Fruit fly (Drosophila melanogaster) whole organism, embryonic: ENCODE data around the gene Stt3B.

Source experiments
- B-H1 ChIP-seq: fragments of 200-800 bp; sonication (Bioruptor generic); IDR thresholded peaks from 3 replicates; pipeline ENCODE4 v1.3.6; 2022; ENCODE audit warnings: missing biosample characterization, missing genetic modification characterization
- CG10274 ChIP-seq: fragments of 200-800 bp; sonication (Bioruptor generic); optimal IDR thresholded peaks from 3 replicates; lab custom pipeline; 2017; ENCODE audit warnings: missing biosample characterization, mild to moderate bottlenecking, missing genetic modification characterization
- CG10321 ChIP-seq: fragments of 200-800 bp; sonication (Bioruptor generic); IDR thresholded peaks from 2 replicates; pipeline ENCODE4 v1.3.6; 2022; ENCODE audit warnings: missing biosample characterization, missing genetic modification characterization
- CG10959 ChIP-seq: fragments of 200-800 bp; sonication (Bioruptor generic); IDR thresholded peaks from 2 replicates; pipeline ENCODE4 v1.3.6; 2022; ENCODE audit warnings: missing biosample characterization, missing genetic modification characterization
- CG11085 ChIP-seq: fragments of 200-800 bp; sonication (Bioruptor generic); IDR thresholded peaks from 2 replicates; pipeline ENCODE4 v1.3.6; 2022; ENCODE audit warnings: missing biosample characterization, missing genetic modification characterization
- CG12071 ChIP-seq: fragments of 200-800 bp; sonication (Bioruptor generic); optimal IDR thresholded peaks from 3 replicates; lab custom pipeline; 2018; ENCODE audit warnings: missing biosample characterization, mild to moderate bottlenecking, missing genetic modification characterization
- CG12236 ChIP-seq: fragments of 200-800 bp; sonication (Bioruptor generic); optimal IDR thresholded peaks from 2 replicates; lab custom pipeline; 2016; ENCODE audit warnings: missing biosample characterization, missing genetic modification characterization
- CG13894 ChIP-seq: fragments of 200-800 bp; sonication (Bioruptor generic); optimal IDR thresholded peaks from 3 replicates; lab custom pipeline; 2018; ENCODE audit warnings: missing biosample characterization, mild to moderate bottlenecking, missing genetic modification characterization, moderate library complexity
- CG14014 ChIP-seq: fragments of 200-800 bp; sonication (Bioruptor generic); IDR thresholded peaks from 2 replicates; pipeline ENCODE4 v1.3.6; 2022; ENCODE audit warnings: missing biosample characterization, missing genetic modification characterization
- CG14050 ChIP-seq: fragments of 200-800 bp; sonication (Bioruptor generic); IDR thresholded peaks from 3 replicates; pipeline ENCODE4 v1.3.6; 2022; ENCODE audit warnings: missing biosample characterization, missing genetic modification characterization
- CG14860 ChIP-seq: fragments of 200-800 bp; sonication (Bioruptor generic); IDR thresholded peaks from 3 replicates; pipeline ENCODE4 v1.3.6; 2022; ENCODE audit warnings: missing biosample characterization, missing genetic modification characterization; ENCODE audit not compliant: partially characterized antibody
- CG15011 ChIP-seq: fragments of 200-800 bp; sonication (Bioruptor generic); optimal IDR thresholded peaks from 3 replicates; lab custom pipeline; 2018; ENCODE audit warnings: missing biosample characterization, mild to moderate bottlenecking, missing genetic modification characterization
- CG16779 ChIP-seq: fragments of 200-800 bp; sonication (Bioruptor generic); IDR thresholded peaks from 2 replicates; pipeline ENCODE4 v1.3.6; 2022; ENCODE audit warnings: missing biosample characterization, missing genetic modification characterization
- CG18764 ChIP-seq: fragments of 200-800 bp; sonication (Bioruptor generic); optimal IDR thresholded peaks from 3 replicates; lab custom pipeline; 2016; ENCODE audit warnings: missing biosample characterization, missing genetic modification characterization
- CG2712 ChIP-seq: fragments of 200-800 bp; optimal IDR thresholded peaks from 3 replicates; lab custom pipeline; 2019; ENCODE audit warnings: missing biosample characterization, mild to moderate bottlenecking, missing genetic modification characterization, moderate library complexity
- CG31388 ChIP-seq: fragments of 200-800 bp; sonication (Bioruptor generic); optimal IDR thresholded peaks from 2 replicates; lab custom pipeline; 2016; ENCODE audit warnings: missing biosample characterization, missing genetic modification characterization
- CG43689 ChIP-seq: fragments of 200-800 bp; sonication (Bioruptor generic); IDR thresholded peaks from 2 replicates; pipeline ENCODE4 v1.3.6; 2022; ENCODE audit warnings: missing biosample characterization, missing genetic modification characterization
- CG4404 ChIP-seq: fragments of 200-800 bp; sonication (Bioruptor generic); IDR thresholded peaks from 2 replicates; pipeline ENCODE4 v1.3.6; 2022; ENCODE audit warnings: missing biosample characterization, missing genetic modification characterization
- CG6272 ChIP-seq: fragments of 200-800 bp; sonication (Bioruptor generic); IDR thresholded peaks from 2 replicates; pipeline ENCODE4 v1.3.6; 2022; ENCODE audit warnings: missing biosample characterization, missing genetic modification characterization
- CG6765 ChIP-seq: fragments of 200-800 bp; sonication (Bioruptor generic); optimal IDR thresholded peaks from 3 replicates; lab custom pipeline; 2017; ENCODE audit warnings: missing biosample characterization, mild to moderate bottlenecking, missing genetic modification characterization
- Dad ChIP-seq: fragments of 200-800 bp; sonication (Bioruptor generic); optimal IDR thresholded peaks from 3 replicates; lab custom pipeline; 2016; ENCODE audit warnings: missing biosample characterization, missing genetic modification characterization
- Dp ChIP-seq: fragments of 200-800 bp; sonication (Bioruptor generic); optimal IDR thresholded peaks from 2 replicates; lab custom pipeline; 2018; ENCODE audit warnings: missing biosample characterization, mild to moderate bottlenecking, missing genetic modification characterization, moderate library complexity
- Ets65A ChIP-seq: fragments of 200-800 bp; sonication (Bioruptor generic); peaks from one replicate; lab custom pipeline; 2016; ENCODE audit warnings: missing biosample characterization, missing genetic modification characterization
- HLHmδ ChIP-seq: fragments of 200-800 bp; sonication (Bioruptor generic); optimal IDR thresholded peaks from 2 replicates; lab custom pipeline; 2018; ENCODE audit warnings: missing biosample characterization, mild to moderate bottlenecking, missing genetic modification characterization, moderate library complexity
- Hand ChIP-seq: fragments of 200-800 bp; sonication (Bioruptor generic); optimal IDR thresholded peaks from 2 replicates; lab custom pipeline; 2017; ENCODE audit warnings: mild to moderate bottlenecking, missing biosample characterization, missing genetic modification reagents, missing genetic modification characterization
- HmgZ ChIP-seq: fragments of 200-800 bp; sonication (Bioruptor generic); optimal IDR thresholded peaks from 2 replicates; lab custom pipeline; 2018; ENCODE audit warnings: missing biosample characterization, mild to moderate bottlenecking, missing genetic modification characterization
- Hmx ChIP-seq: fragments of 200-800 bp; sonication (Bioruptor generic); optimal IDR thresholded peaks from 2 replicates; lab custom pipeline; 2016; ENCODE audit warnings: missing biosample characterization, missing genetic modification characterization
- Hr78 ChIP-seq, 2 experiments: fragments of 200-800 bp in 1 of 2; fragments of >200 bp in 1 of 2; sonication (Bioruptor generic) in 1 of 2; optimal IDR thresholded peaks; 2 replicates each; lab custom pipeline; 2017 to 2019; ENCODE audit warnings: missing biosample characterization in 2 of 2, missing genetic modification characterization in 2 of 2, mild to moderate bottlenecking in 1 of 2, moderate library complexity in 1 of 2
- Kr ChIP-seq: fragments of 200-800 bp; sonication (Bioruptor generic); optimal IDR thresholded peaks from 2 replicates; lab custom pipeline; 2017; ENCODE audit warnings: missing biosample characterization, mild to moderate bottlenecking, missing genetic modification characterization
- Rx ChIP-seq: fragments of 200-800 bp; sonication (Bioruptor generic); IDR thresholded peaks from 2 replicates; pipeline ENCODE4 v1.3.6; 2022; ENCODE audit warnings: missing biosample characterization, missing genetic modification characterization
- Vsx1 ChIP-seq: fragments of 200-800 bp; sonication (Bioruptor generic); optimal IDR thresholded peaks from 2 replicates; lab custom pipeline; 2017; ENCODE audit warnings: missing biosample characterization, mild to moderate bottlenecking, missing genetic modification characterization, missing genetic modification reagents
- al ChIP-seq: fragments of 200-800 bp; sonication (Bioruptor generic); IDR thresholded peaks from 2 replicates; pipeline ENCODE4 v1.3.6; 2022; ENCODE audit warnings: missing biosample characterization, missing genetic modification characterization
- az2 ChIP-seq: fragments of 200-800 bp; sonication (Bioruptor generic); optimal IDR thresholded peaks from 3 replicates; lab custom pipeline; 2016; ENCODE audit warnings: missing biosample characterization, missing genetic modification characterization
- bab2 ChIP-seq: fragments of 200-800 bp; sonication (Bioruptor generic); optimal IDR thresholded peaks from 2 replicates; lab custom pipeline; 2016; ENCODE audit warnings: missing biosample characterization, missing genetic modification characterization
- bsh ChIP-seq, 2 experiments: fragments of 200-800 bp; sonication (Bioruptor generic); optimal IDR thresholded peaks; 2 replicates each; lab custom pipeline; 2017 to 2018; ENCODE audit warnings: mild to moderate bottlenecking in 2 of 2, missing biosample characterization in 2 of 2, missing genetic modification characterization in 2 of 2, moderate library complexity in 1 of 2
- chif ChIP-seq, 2 experiments: fragments of 200-800 bp; sonication (Bioruptor generic); optimal IDR thresholded peaks; 3 replicates each; lab custom pipeline; 2016; ENCODE audit warnings: missing biosample characterization in 2 of 2, missing genetic modification characterization in 2 of 2
- ci ChIP-seq: fragments of 200-800 bp; sonication (Bioruptor generic); IDR thresholded peaks from 3 replicates; pipeline ENCODE4 v1.3.6; 2022; ENCODE audit warnings: missing biosample characterization, missing genetic modification characterization
- corto ChIP-seq: fragments of 200-800 bp; sonication (Bioruptor generic); optimal IDR thresholded peaks from 2 replicates; lab custom pipeline; 2016; ENCODE audit warnings: missing biosample characterization, mild to moderate bottlenecking, missing genetic modification characterization, moderate library complexity
- crc ChIP-seq: fragments of 200-800 bp; sonication (Bioruptor generic); optimal IDR thresholded peaks from 2 replicates; lab custom pipeline; 2016; ENCODE audit warnings: missing biosample characterization, missing genetic modification characterization
- gt ChIP-seq: fragments of 200-800 bp; sonication (Bioruptor generic); IDR thresholded peaks from 2 replicates; pipeline ENCODE4 v1.3.6; 2022; ENCODE audit warnings: missing biosample characterization, missing genetic modification characterization
- jing ChIP-seq: fragments of 200-800 bp; sonication (Bioruptor generic); optimal IDR thresholded peaks from 2 replicates; lab custom pipeline; 2018; ENCODE audit warnings: missing biosample characterization, mild to moderate bottlenecking, missing genetic modification characterization
- jumu ChIP-seq: fragments of 200-800 bp; sonication (Bioruptor generic); optimal IDR thresholded peaks from 3 replicates; lab custom pipeline; 2016; ENCODE audit warnings: missing biosample characterization, missing genetic modification characterization
- klu ChIP-seq: fragments of 200-800 bp; sonication (Bioruptor generic); IDR thresholded peaks from 2 replicates; pipeline ENCODE4 v1.3.6; 2022; ENCODE audit warnings: missing biosample characterization, missing genetic modification characterization
- kni ChIP-seq: fragments of 200-800 bp; sonication (Bioruptor generic); optimal IDR thresholded peaks from 3 replicates; lab custom pipeline; 2017; ENCODE audit warnings: mild to moderate bottlenecking, missing biosample characterization, missing genetic modification reagents, missing genetic modification characterization
- nerfin-2 ChIP-seq: fragments of 200-800 bp; sonication (Bioruptor generic); IDR thresholded peaks from 2 replicates; pipeline ENCODE4 v1.3.6; 2022; ENCODE audit warnings: missing biosample characterization, missing genetic modification characterization; ENCODE audit not compliant: partially characterized antibody
- nmo ChIP-seq: fragments of 200-800 bp; sonication (Bioruptor generic); optimal IDR thresholded peaks from 2 replicates; lab custom pipeline; 2018; ENCODE audit warnings: missing biosample characterization, mild to moderate bottlenecking, missing genetic modification characterization, moderate library complexity
- repo ChIP-seq: fragments of 200-800 bp; sonication (Bioruptor generic); optimal IDR thresholded peaks from 2 replicates; lab custom pipeline; 2016; ENCODE audit warnings: missing biosample characterization, missing genetic modification characterization
- sens-2 ChIP-seq: fragments of 200-800 bp; sonication (Bioruptor generic); IDR thresholded peaks from 2 replicates; pipeline ENCODE4 v1.3.6; 2022; ENCODE audit warnings: missing biosample characterization, missing genetic modification characterization
- slou ChIP-seq: fragments of 200-800 bp; sonication (Bioruptor generic); optimal IDR thresholded peaks from 3 replicates; lab custom pipeline; 2016; ENCODE audit warnings: missing biosample characterization, missing genetic modification characterization
- so ChIP-seq: fragments of 200-800 bp; sonication (Bioruptor generic); IDR thresholded peaks from 3 replicates; pipeline ENCODE4 v1.3.6; 2022; ENCODE audit warnings: missing biosample characterization, missing genetic modification characterization
- tna ChIP-seq: fragments of 200-800 bp; sonication (Bioruptor generic); IDR thresholded peaks from 2 replicates; pipeline ENCODE4 v1.3.6; 2022; ENCODE audit warnings: missing biosample characterization, missing genetic modification characterization; ENCODE audit not compliant: partially characterized antibody

The Stt3B gene

dm6 chr3R:25069569-25069968 is at the start of gene Stt3B, which contains the start of gene CG11839 (continued):
- TF ChIP-seq chif (GFP tag; optimal IDR thresholded peaks at IDR 0.05; lab: Kevin White, UChicago) (peak; percentile 55 to 82), klu (GFP tag; lab: Robert Waterston, UW) (no peak), bsh (GFP tag; optimal IDR thresholded peaks at IDR 0.05; lab: Kevin White, UChicago) (no peak), Ets65A (GFP tag; lab: Kevin White, UChicago) (peak; percentile 97), CG6272 (GFP tag; lab: Robert Waterston, UW) (no peak), CG14050 (peak; percentile 55), CG18764 (peak; percentile 60), B-H1 (peak; percentile 24; the same call in 1 of the 3 replicates), CG16779 (GFP tag; lab: Robert Waterston, UW) (no peak), az2 (GFP tag; lab: Kevin White, UChicago) (peak; percentile 66), Rx (GFP tag; lab: Robert Waterston, UW) (no peak), CG13894 (no peak), CG14860 (GFP tag; lab: Robert Waterston, UW) (peak; percentile 91), tna (GFP tag; lab: Robert Waterston, UW) (peak; percentile 76; the same call in 1 of the 2 replicates), nmo (GFP tag; lab: Kevin White, UChicago) (peak; percentile 88), Kr (no peak), nerfin-2 (GFP tag; lab: Robert Waterston, UW) (peak; percentile 70; the same call in 1 of the 2 replicates), bab2 (GFP tag; lab: Kevin White, UChicago) (peak; percentile 72), gt (GFP tag; lab: Robert Waterston, UW) (no peak), sens-2 (GFP tag; lab: Robert Waterston, UW) (no peak), crc (GFP tag; lab: Kevin White, UChicago) (peak; percentile 74), slou (GFP tag; lab: Kevin White, UChicago) (peak; percentile 48), jing (GFP tag; lab: Kevin White, UChicago) (no peak), ci (no peak), CG2712 (peak; percentile 85), CG10274 (GFP tag; lab: Kevin White, UChicago) (no peak), so (peak; percentile 25; the same call in 1 of the 3 replicates), kni (no peak), CG4404 (GFP tag; lab: Robert Waterston, UW) (no peak; the same call in none of the 2 replicates), Hand (GFP tag; lab: Kevin White, UChicago) (no peak), CG10321 (no peak), CG15011 (GFP tag; lab: Kevin White, UChicago) (no peak), corto (no peak), CG11085 (no peak), Hr78 (GFP tag; optimal IDR thresholded peaks at IDR 0.05; lab: Kevin White, UChicago) (no peak), jumu (peak; percentile 82), al (GFP tag; lab: Robert Waterston, UW) (peak; percentile 73), CG31388 (GFP tag; lab: Kevin White, UChicago) (peak; percentile 48), Dp (GFP tag; lab: Kevin White, UChicago) (peak; percentile 44), CG12236 (GFP tag; lab: Kevin White, UChicago) (peak; percentile 46), CG43689 (no peak), Dad (GFP tag; lab: Kevin White, UChicago) (peak; percentile 72), CG12071 (GFP tag; lab: Kevin White, UChicago) (no peak), CG14014 (peak; percentile 65), HmgZ (tag; lab: Kevin White, UChicago) (peak; percentile 89), Vsx1 (GFP tag; lab: Kevin White, UChicago) (no peak), HLHmδ (GFP tag; lab: Kevin White, UChicago) (no peak), repo (GFP tag; lab: Kevin White, UChicago) (peak; percentile 49), CG6765 (peak; percentile 4), CG10959 (GFP tag; lab: Robert Waterston, UW) (no peak), Hmx (GFP tag; lab: Kevin White, UChicago) (peak; percentile 6)
